Worm (Caenorhabditis elegans): ENCODE data around the gene lad-2.

lad-2 gene

DNA sequence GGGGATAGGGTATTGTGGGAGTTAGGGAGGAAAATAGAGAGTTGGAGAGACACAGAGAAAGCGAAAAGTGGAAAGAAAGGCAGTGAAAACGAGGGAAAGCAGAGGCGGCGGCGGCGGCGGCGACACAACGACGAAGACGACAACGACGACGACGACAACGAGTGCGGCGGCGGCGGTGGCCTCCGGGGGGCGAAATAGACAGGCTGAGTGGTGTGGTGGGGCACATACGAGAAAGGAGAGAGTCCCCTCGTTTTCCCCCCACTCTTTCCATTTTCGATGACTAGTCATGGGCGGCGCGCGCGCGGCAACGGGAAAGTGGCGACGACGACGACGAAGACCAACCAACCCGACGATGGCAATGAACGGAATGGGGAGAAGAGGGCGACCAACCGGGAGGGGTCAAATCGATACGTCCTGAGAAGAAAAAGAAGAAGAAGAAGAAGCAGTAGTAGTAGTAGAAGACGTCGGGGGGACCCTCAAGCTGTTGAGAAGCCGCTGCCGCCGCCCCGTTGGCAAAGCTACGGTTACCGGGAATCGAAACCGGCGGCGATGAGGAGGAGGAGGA, 20.4 kb upstream of the lad-2 start (continued):
- TF ChIP-seq nhr-25 (tag; optimal IDR thresholded peaks at IDR 0.05; ENCODE audit: borderline replicate concordance, insufficient read depth): no peak
- no peak for TF ChIP-seq ceh-32 (tag; optimal IDR thresholded peaks at IDR 0.05; ENCODE audit: poor library complexity)
- 0 out of 2 replicates have a peak, but pooled peaks have one; percentile 13 for TF ChIP-seq lin-1 (GFP tag; IDR thresholded peaks at IDR 0.05)

DNA sequence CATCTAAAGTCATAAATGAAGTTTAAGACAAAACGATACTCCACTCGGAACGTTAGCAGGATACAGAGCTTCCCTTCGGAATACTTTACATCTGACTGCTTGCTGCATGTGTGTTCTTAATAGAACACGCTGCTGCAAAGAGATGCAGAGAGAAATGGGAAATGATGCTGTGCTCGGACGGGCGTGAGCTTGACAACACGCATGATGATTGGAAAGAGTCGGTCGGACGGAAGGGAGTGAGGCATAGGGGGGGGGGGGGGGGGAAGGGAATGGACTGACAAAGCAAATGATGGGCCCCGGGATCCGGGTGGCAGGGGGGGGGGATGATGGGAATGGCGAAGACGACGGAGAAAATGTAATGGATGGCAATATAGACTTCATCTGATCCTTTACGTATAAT, 19.0 kb upstream of the lad-2 start:
- TF ChIP-seq ztf-11 (tag; optimal IDR thresholded peaks at IDR 0.05): no peak
- TF ChIP-seq aha-1 (tag): peak; percentile 74
- TF ChIP-seq zip-11 (GFP tag; IDR thresholded peaks at IDR 0.05): no peak
- peak; percentile 11 for TF ChIP-seq hlh-11 (tag; optimal IDR thresholded peaks at IDR 0.05)
- TF ChIP-seq mep-1 (tag; optimal IDR thresholded peaks at IDR 0.05): no peak
- no peak for TF ChIP-seq F49E8.2 (tag; optimal IDR thresholded peaks at IDR 0.05; ENCODE audit: borderline replicate concordance)
- no peak for TF ChIP-seq daf-8 (GFP tag; IDR thresholded peaks at IDR 0.05)
- TF ChIP-seq unc-62 (GFP tag; optimal IDR thresholded peaks at IDR 0.05 in 1 of 2): no peak
- TF ChIP-seq unc-62 (tag; optimal IDR thresholded peaks at IDR 0.05): no peak
- TF ChIP-seq lin-1 (GFP tag; IDR thresholded peaks at IDR 0.05): no peak
- TF ChIP-seq ceh-62 (tag; optimal IDR thresholded peaks at IDR 0.05): no peak
- no peak for TF ChIP-seq nhr-11 (tag; optimal IDR thresholded peaks at IDR 0.05)
- TF ChIP-seq unc-130 (GFP tag; optimal IDR thresholded peaks at IDR 0.05): no peak
- TF ChIP-seq Y75B8A.6 (GFP tag; IDR thresholded peaks at IDR 0.05): no peak
- no peak for TF ChIP-seq madf-9 (GFP tag; conservative IDR thresholded peaks at IDR 0.05)
- no peak for TF ChIP-seq php-3 (GFP tag; IDR thresholded peaks at IDR 0.05)
- TF ChIP-seq nhr-10 (tag; optimal IDR thresholded peaks at IDR 0.05): no peak
- no peak for TF ChIP-seq nhr-25 (tag; optimal IDR thresholded peaks at IDR 0.05; ENCODE audit: borderline replicate concordance, insufficient read depth)
- no peak for TF ChIP-seq madf-5 (GFP tag; IDR thresholded peaks at IDR 0.05)
- TF ChIP-seq aly-2 (tag; optimal IDR thresholded peaks at IDR 0.05): no peak
- no peak for TF ChIP-seq nhr-6 (tag; optimal IDR thresholded peaks at IDR 0.05)
- peak; percentile 93 for TF ChIP-seq set-16 (GFP tag; IDR thresholded peaks at IDR 0.05)
- no peak for TF ChIP-seq T20F7.1 (GFP tag; optimal IDR thresholded peaks at IDR 0.05)
- no peak for TF ChIP-seq nhr-28 (tag; optimal IDR thresholded peaks at IDR 0.05)
- no peak for TF ChIP-seq hmg-1.1 (GFP tag; IDR thresholded peaks at IDR 0.05)
- peak; percentile 63 for TF ChIP-seq hlh-30 (tag; optimal IDR thresholded peaks at IDR 0.05; ENCODE audit: insufficient read depth)
- TF ChIP-seq zip-2 (tag; optimal IDR thresholded peaks at IDR 0.05): no peak
- no peak for TF ChIP-seq zag-1 (tag; optimal IDR thresholded peaks at IDR 0.05)
- peak in 1 of 2 experiments; percentile 10 for TF ChIP-seq mdl-1 (tag; optimal IDR thresholded peaks at IDR 0.05)
- TF ChIP-seq tra-1 (GFP tag; IDR thresholded peaks at IDR 0.05): 0 out of 2 replicates have a peak, but pooled peaks have one; percentile 14
- TF ChIP-seq ZK546.5 (tag; optimal IDR thresholded peaks at IDR 0.05): no peak
- TF ChIP-seq fos-1 (tag; optimal IDR thresholded peaks at IDR 0.05): no peak

DNA sequence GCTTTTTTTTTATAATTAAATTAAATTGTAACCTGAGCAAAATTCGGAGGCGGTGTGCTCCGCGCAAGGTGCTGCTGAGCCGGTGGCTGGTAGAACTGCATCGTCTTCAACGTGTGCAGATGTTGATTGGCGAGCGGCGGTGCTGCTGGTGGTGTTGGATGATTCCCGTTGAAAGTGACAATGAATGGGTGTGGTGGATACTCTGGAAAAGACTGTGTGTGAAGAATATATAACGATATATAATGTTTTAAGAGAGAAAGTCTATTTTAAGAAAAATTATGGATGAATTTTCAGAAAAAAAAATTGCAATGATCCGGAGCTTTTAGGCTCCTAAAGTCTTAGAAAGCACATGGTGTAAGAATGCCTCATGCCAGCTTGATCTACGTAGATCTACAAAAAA, 17.1 kb upstream of the lad-2 start, which contains the start of gene Y54G2A.26:
Gene Y54G2A.26, minus strand, starts transcription at position 101 of the 400 bp plus-strand sequence.
- TF ChIP-seq ztf-7 (tag; optimal IDR thresholded peaks at IDR 0.05) (no peak), lin-13 (GFP tag; optimal IDR thresholded peaks at IDR 0.05) (no peak), snpc-4 (tag; optimal IDR thresholded peaks at IDR 0.05) (no peak), R02D3.7 (tag; optimal IDR thresholded peaks at IDR 0.05) (no peak), ZK337.2 (GFP tag; IDR thresholded peaks at IDR 0.05) (no peak), dmd-9 (GFP tag; IDR thresholded peaks at IDR 0.05) (no peak), zfp-3 (GFP tag; conservative IDR thresholded peaks at IDR 0.05) (no peak), rbr-2 (tag; optimal IDR thresholded peaks at IDR 0.05) (no peak), spr-1 (tag; optimal IDR thresholded peaks at IDR 0.05) (no peak), zip-11 (GFP tag; IDR thresholded peaks at IDR 0.05) (no peak), ceh-20 (GFP tag; IDR thresholded peaks at IDR 0.05) (no peak), mxl-2 (GFP tag; conservative IDR thresholded peaks at IDR 0.05) (no peak), nhr-76 (tag; optimal IDR thresholded peaks at IDR 0.05) (no peak), lin-15B (tag; optimal IDR thresholded peaks at IDR 0.05) (no peak), daf-16 (GFP tag; optimal IDR thresholded peaks at IDR 0.05) (no peak), daf-16 (tag; optimal IDR thresholded peaks at IDR 0.05) (no peak)
